Worm (Caenorhabditis elegans): Measurements from ENCODE around the gene T01H3.3.

Gene T01H3.3

ce11 chrII:7873843-7874372 lies at the start of gene T01H3.3 (continued):
- TF ChIP-seq nhr-237 (tag; optimal IDR thresholded peaks at IDR 0.05) = no peak
- TF ChIP-seq nhr-85 (tag) = peak; percentile 39
- no peak for TF ChIP-seq blmp-1 (tag; optimal IDR thresholded peaks at IDR 0.05)
- no peak for TF ChIP-seq nhr-12 (tag; optimal IDR thresholded peaks at IDR 0.05)
- TF ChIP-seq ztf-11 (tag; optimal IDR thresholded peaks at IDR 0.05) = no peak
- TF ChIP-seq dsc-1 (tag; optimal IDR thresholded peaks at IDR 0.05) = peak; percentile 33
- no peak for TF ChIP-seq isw-1 (GFP tag; IDR thresholded peaks at IDR 0.05)
- peak; percentile 66 for TF ChIP-seq nhr-71 (tag; optimal IDR thresholded peaks at IDR 0.05)
- no peak for TF ChIP-seq mdl-1 (tag; optimal IDR thresholded peaks at IDR 0.05)
- peak; percentile 57 to 59 for TF ChIP-seq lin-35 (GFP tag; optimal IDR thresholded peaks at IDR 0.05)
- TF ChIP-seq ztf-4 (tag; optimal IDR thresholded peaks at IDR 0.05) = no peak
- no peak for TF ChIP-seq ceh-63 (GFP tag; optimal IDR thresholded peaks at IDR 0.05)
- no peak for TF ChIP-seq hlh-4 (tag; optimal IDR thresholded peaks at IDR 0.05)
- TF ChIP-seq unc-86 (tag; optimal IDR thresholded peaks at IDR 0.05) = no peak
- no peak for TF ChIP-seq nhr-11 (tag; optimal IDR thresholded peaks at IDR 0.05)
- TF ChIP-seq nhr-20 (tag; optimal IDR thresholded peaks at IDR 0.05) = peak; percentile 43
- peak; percentile 52 for TF ChIP-seq nhr-47 (tag; optimal IDR thresholded peaks at IDR 0.05)
- TF ChIP-seq aha-1 (tag; optimal IDR thresholded peaks at IDR 0.05) = no peak
- no peak for TF ChIP-seq fkh-8 (tag; optimal IDR thresholded peaks at IDR 0.05)
- TF ChIP-seq unc-62 (GFP tag; optimal IDR thresholded peaks at IDR 0.05) = no peak
- TF ChIP-seq grh-1 (GFP tag; IDR thresholded peaks at IDR 0.05) = no peak
- no peak for TF ChIP-seq egl-13 (tag; optimal IDR thresholded peaks at IDR 0.05)
- TF ChIP-seq efl-1 (optimal IDR thresholded peaks at IDR 0.05) = peak; percentile 52 to 66
- TF ChIP-seq efl-1 (GFP tag; optimal IDR thresholded peaks at IDR 0.05 in 1 of 2) = peak in 1 of 2 experiments; percentile 58
- peak; percentile 34 for TF ChIP-seq tbx-2 (tag; optimal IDR thresholded peaks at IDR 0.05)
- no peak for TF ChIP-seq pqm-1 (tag; optimal IDR thresholded peaks at IDR 0.05)
- TF ChIP-seq pag-3 (tag; optimal IDR thresholded peaks at IDR 0.05; ENCODE audit: borderline replicate concordance, insufficient read depth) = no peak
- TF ChIP-seq dpl-1 (GFP tag; optimal IDR thresholded peaks at IDR 0.05) = peak; percentile 42 to 63 (median 52)
- TF ChIP-seq efl-3 (GFP tag; optimal IDR thresholded peaks at IDR 0.05) = no peak
- no peak for TF ChIP-seq elt-2 (tag; optimal IDR thresholded peaks at IDR 0.05)
- TF ChIP-seq alr-1 (tag; optimal IDR thresholded peaks at IDR 0.05; ENCODE audit: borderline replicate concordance) = no peak

ce11 chrII:7921155-7921554 lies 47.5 kb upstream of the T01H3.3 start:
- TF ChIP-seq nhr-71 (tag; optimal IDR thresholded peaks at IDR 0.05) (peak; percentile 55), nhr-90 (tag; optimal IDR thresholded peaks at IDR 0.05; ENCODE audit: poor library complexity) (no peak), tbx-2 (tag; optimal IDR thresholded peaks at IDR 0.05) (peak; percentile 11), skn-1 (tag; optimal IDR thresholded peaks at IDR 0.05) (no peak), lin-13 (GFP tag; optimal IDR thresholded peaks at IDR 0.05) (no peak), ceh-90 (tag; optimal IDR thresholded peaks at IDR 0.05) (no peak), ces-1 (GFP tag; optimal IDR thresholded peaks at IDR 0.05) (peak; percentile 76), fkh-10 (GFP tag; optimal IDR thresholded peaks at IDR 0.05) (peak; percentile 88), lin-14 (GFP tag; optimal IDR thresholded peaks at IDR 0.05) (peak; percentile 78), elt-3 (tag; optimal IDR thresholded peaks at IDR 0.05) (no peak), ceh-82 (tag; optimal IDR thresholded peaks at IDR 0.05) (peak in 1 of 3 experiments; percentile 33), ceh-8 (GFP tag; optimal IDR thresholded peaks at IDR 0.05) (peak; percentile 34), unc-62 (GFP tag; optimal IDR thresholded peaks at IDR 0.05) (no peak), hpl-2 (GFP tag; optimal IDR thresholded peaks at IDR 0.05) (no peak), nhr-84 (tag; optimal IDR thresholded peaks at IDR 0.05) (no peak)

Data from whole organism, L1 larva.